Worm (Caenorhabditis elegans): ENCODE results near the gene npr-7.
A peak's percentile ranks its signal among the peaks of the same experiment; 100 is the strongest.
"Not testable (repeated sequence)": the region's sequence is repeated elsewhere in the genome, so short reads cannot be mapped to it uniquely, and the experiment has no call there.

The npr-7 gene

ce11 chrX:9337832-9338231, 18.9 kb upstream of the npr-7 start:
- TF ChIP-seq athp-1 (tag; optimal IDR thresholded peaks at IDR 0.05) (no peak), K11D2.4 (GFP tag; IDR thresholded peaks at IDR 0.05) (peak; percentile 61), ceh-27 (GFP tag; optimal IDR thresholded peaks at IDR 0.05) (peak; percentile 73), rec-8 (tag; optimal IDR thresholded peaks at IDR 0.05) (no peak), K12H6.12 (tag; optimal IDR thresholded peaks at IDR 0.05) (peak; percentile 53), aptf-3 (GFP tag; IDR thresholded peaks at IDR 0.05) (no peak), ztf-26 (tag; optimal IDR thresholded peaks at IDR 0.05) (peak; percentile 38), madf-10 (tag; optimal IDR thresholded peaks at IDR 0.05) (peak; percentile 38), gei-17 (GFP tag; optimal IDR thresholded peaks at IDR 0.05) (no peak), aptf-2 (GFP tag; conservative IDR thresholded peaks at IDR 0.05) (no peak), C17E4.6 (GFP tag; IDR thresholded peaks at IDR 0.05) (no peak), F52B5.7 (tag; optimal IDR thresholded peaks at IDR 0.05) (no peak), Y53F4B.3 (GFP tag; IDR thresholded peaks at IDR 0.05) (no peak), B0035.1 (tag; optimal IDR thresholded peaks at IDR 0.05) (no peak), ekl-4 (GFP tag; IDR thresholded peaks at IDR 0.05) (peak; percentile 36; the same call in 1 of the 2 replicates), lag-1 (GFP tag; IDR thresholded peaks at IDR 0.05) (0 out of 2 replicates have a peak, but pooled peaks have one; percentile 49), lin-40 (tag; optimal IDR thresholded peaks at IDR 0.05) (peak; percentile 70), attf-5 (GFP tag; optimal IDR thresholded peaks at IDR 0.05) (no peak), chd-7 (tag; optimal IDR thresholded peaks at IDR 0.05) (peak; percentile 24)

- no peak for TF ChIP-seq mes-4 (tag; optimal IDR thresholded peaks at IDR 0.05)
- TF ChIP-seq B0336.3 (GFP tag; IDR thresholded peaks at IDR 0.05): no peak
- no peak for TF ChIP-seq lir-1 (GFP tag; conservative IDR thresholded peaks at IDR 0.05)
- TF ChIP-seq zfh-2 (GFP tag; conservative IDR thresholded peaks at IDR 0.05): no peak
- TF ChIP-seq nhr-90 (tag; optimal IDR thresholded peaks at IDR 0.05): no peak
- TF ChIP-seq ztf-28 (GFP tag; IDR thresholded peaks at IDR 0.05): no peak
- no peak for TF ChIP-seq dpl-1 (GFP tag; optimal IDR thresholded peaks at IDR 0.05)
- no peak for TF ChIP-seq pha-4 (tag; optimal IDR thresholded peaks at IDR 0.05)
- TF ChIP-seq nhr-27 (tag; optimal IDR thresholded peaks at IDR 0.05): no peak
- no peak for TF ChIP-seq ets-4 (GFP tag; optimal IDR thresholded peaks at IDR 0.05)
- no peak for TF ChIP-seq egrh-3 (GFP tag; IDR thresholded peaks at IDR 0.05)
- TF ChIP-seq aptf-3 (GFP tag; IDR thresholded peaks at IDR 0.05): no peak
- TF ChIP-seq pbrm-1 (GFP tag; IDR thresholded peaks at IDR 0.05): no peak
These were observed 17.2 kb upstream of the npr-7 start for ce11 chrX:9336227-9336626.

- TF ChIP-seq sdz-38 (tag; optimal IDR thresholded peaks at IDR 0.05): no peak
- no peak for TF ChIP-seq aptf-3 (GFP tag; IDR thresholded peaks at IDR 0.05)
- TF ChIP-seq B0261.1 (tag; optimal IDR thresholded peaks at IDR 0.05): no peak
- no peak for TF ChIP-seq lag-1 (GFP tag; IDR thresholded peaks at IDR 0.05)
- TF ChIP-seq efl-1 (GFP tag; optimal IDR thresholded peaks at IDR 0.05): no peak
These were observed 11.8 kb upstream of the npr-7 start, which contains the start of gene T20B5.2 for ce11 chrX:9330721-9331212. Gene T20B5.2, plus strand, starts transcription at chrX:9331162.

ce11 chrX:9325768-9326167, 6.8 kb upstream of the npr-7 start:
- peak; percentile 29; the same call in 1 of the 2 replicates for TF ChIP-seq D2030.7 (GFP tag; IDR thresholded peaks at IDR 0.05)
- not testable (repeated sequence) for TF ChIP-seq rpc-1 (optimal IDR thresholded peaks at IDR 0.05)
- peak; percentile 45 for TF ChIP-seq rpc-1 (tag; optimal IDR thresholded peaks at IDR 0.05)
- 0 out of 2 replicates have a peak, but pooled peaks have one; percentile 16 for TF ChIP-seq cebp-2 (GFP tag; IDR thresholded peaks at IDR 0.05)
- TF ChIP-seq lin-26 (GFP tag; IDR thresholded peaks at IDR 0.05): peak; percentile 87
- TF ChIP-seq B0261.1 (tag; optimal IDR thresholded peaks at IDR 0.05): peak; percentile 23
- TF ChIP-seq ceh-100 (GFP tag; IDR thresholded peaks at IDR 0.05): 0 out of 2 replicates have a peak, but pooled peaks have one; percentile 23
- TF ChIP-seq Y53F4B.3 (GFP tag; IDR thresholded peaks at IDR 0.05): 0 out of 2 replicates have a peak, but pooled peaks have one; percentile 14
- TF ChIP-seq ceh-40 (GFP tag; IDR thresholded peaks at IDR 0.05): peak; percentile 71; the same call in 1 of the 2 replicates
- TF ChIP-seq tbp1 (GFP tag; optimal IDR thresholded peaks at IDR 0.05): peak; percentile 75
- TF ChIP-seq egl-44 (GFP tag; IDR thresholded peaks at IDR 0.05): 0 out of 2 replicates have a peak, but pooled peaks have one; percentile 29

Data from whole organism, young adult.